Fruit fly (Drosophila melanogaster) whole organism, embryonic: ENCODE results near the gene Ciz1.

Experiments used
- Blimp-1 ChIP-seq: fragments of 200-800 bp; sonication (Bioruptor generic); optimal IDR thresholded peaks from 3 replicates; lab custom pipeline; 2018; ENCODE audit warnings: missing biosample characterization, missing genetic modification characterization, mild to moderate bottlenecking, moderate library complexity, missing genetic modification reagents
- CG11695 ChIP-seq: fragments of 200-800 bp; sonication (Bioruptor generic); IDR thresholded peaks from 3 replicates; pipeline ENCODE4 v1.3.6; 2022; ENCODE audit warnings: missing biosample characterization, missing genetic modification characterization
- CG11696 ChIP-seq: fragments of 200-800 bp; sonication (Bioruptor generic); IDR thresholded peaks from 2 replicates; pipeline ENCODE4 v1.3.6; 2022; ENCODE audit warnings: missing biosample characterization, missing genetic modification characterization
- CG16779 ChIP-seq: fragments of 200-800 bp; sonication (Bioruptor generic); IDR thresholded peaks from 2 replicates; pipeline ENCODE4 v1.3.6; 2022; ENCODE audit warnings: missing biosample characterization, missing genetic modification characterization
- CG16813 ChIP-seq: fragments of 200-800 bp; sonication (Bioruptor generic); IDR thresholded peaks from 3 replicates; pipeline ENCODE4 v1.3.6; 2022; ENCODE audit warnings: missing biosample characterization, missing genetic modification characterization; ENCODE audit not compliant: partially characterized antibody
- CG17186 ChIP-seq: fragments of 200-800 bp; sonication (Bioruptor generic); optimal IDR thresholded peaks from 3 replicates; lab custom pipeline; 2017; ENCODE audit warnings: missing biosample characterization, missing genetic modification reagents, missing genetic modification characterization
- CG17328 ChIP-seq: fragments of 200-800 bp; sonication (Bioruptor generic); IDR thresholded peaks from 2 replicates; pipeline ENCODE4 v1.3.6; 2022; ENCODE audit warnings: missing biosample characterization, missing genetic modification characterization
- CG17802 ChIP-seq: fragments of 200-800 bp; sonication (Bioruptor generic); optimal IDR thresholded peaks from 2 replicates; lab custom pipeline; 2018; ENCODE audit warnings: missing biosample characterization, mild to moderate bottlenecking, missing genetic modification characterization, moderate library complexity
- CG3281 ChIP-seq: fragments of 200-800 bp; sonication (Bioruptor generic); optimal IDR thresholded peaks from 3 replicates; lab custom pipeline; 2017; ENCODE audit warnings: missing biosample characterization, mild to moderate bottlenecking, missing genetic modification characterization
- CG34224 ChIP-seq: fragments of 200-800 bp; sonication (Bioruptor generic); IDR thresholded peaks from 3 replicates; pipeline ENCODE4 v1.3.6; 2022; ENCODE audit warnings: missing biosample characterization, missing genetic modification characterization; ENCODE audit not compliant: partially characterized antibody
- CG4424 ChIP-seq: fragments of 200-800 bp; sonication (Bioruptor generic); optimal IDR thresholded peaks from 3 replicates; lab custom pipeline; 2016; ENCODE audit warnings: missing biosample characterization, missing genetic modification characterization
- CG6254 ChIP-seq: fragments of 200-800 bp; sonication (Bioruptor generic); optimal IDR thresholded peaks from 3 replicates; lab custom pipeline; 2017; ENCODE audit warnings: mild to moderate bottlenecking, missing biosample characterization, missing genetic modification reagents, missing genetic modification characterization
- CG7357 ChIP-seq: fragments of 200-800 bp; sonication (Bioruptor generic); IDR thresholded peaks from 3 replicates; pipeline ENCODE4 v1.3.6; 2022; ENCODE audit warnings: missing biosample characterization, missing genetic modification characterization
- CG8765 ChIP-seq: fragments of 200-800 bp; sonication (Bioruptor generic); IDR thresholded peaks from 2 replicates; pipeline ENCODE4 v1.3.6; 2022; ENCODE audit warnings: missing biosample characterization, missing genetic modification characterization
- CG9437 ChIP-seq: fragments of 200-800 bp; sonication (Bioruptor generic); optimal IDR thresholded peaks from 2 replicates; lab custom pipeline; 2018; ENCODE audit warnings: missing biosample characterization, mild to moderate bottlenecking, missing genetic modification characterization
- Doc3 ChIP-seq: fragments of 200-800 bp; sonication (Bioruptor generic); IDR thresholded peaks from 3 replicates; pipeline ENCODE4 v1.3.6; 2022; ENCODE audit warnings: missing biosample characterization, missing genetic modification characterization; ENCODE audit not compliant: partially characterized antibody
- Ets65A ChIP-seq: fragments of 200-800 bp; sonication (Bioruptor generic); peaks from one replicate; lab custom pipeline; 2016; ENCODE audit warnings: missing biosample characterization, missing genetic modification characterization
- H15 ChIP-seq: fragments of 200-800 bp; sonication (Bioruptor generic); IDR thresholded peaks from 3 replicates; pipeline ENCODE4 v1.3.6; 2022; ENCODE audit warnings: missing biosample characterization, missing genetic modification characterization
- HHEX ChIP-seq: fragments of 200-800 bp; sonication (Bioruptor generic); optimal IDR thresholded peaks from 3 replicates; lab custom pipeline; 2017; ENCODE audit warnings: missing biosample characterization, mild to moderate bottlenecking, missing genetic modification characterization, missing genetic modification reagents
- Hr78 ChIP-seq, 2 experiments: fragments of 200-800 bp in 1 of 2; fragments of >200 bp in 1 of 2; sonication (Bioruptor generic) in 1 of 2; optimal IDR thresholded peaks; 2 replicates each; lab custom pipeline; 2017 to 2019; ENCODE audit warnings: missing biosample characterization in 2 of 2, missing genetic modification characterization in 2 of 2, mild to moderate bottlenecking in 1 of 2, moderate library complexity in 1 of 2
- NC2α ChIP-seq: fragments of 200-800 bp; sonication (Bioruptor generic); optimal IDR thresholded peaks from 2 replicates; lab custom pipeline; 2016; ENCODE audit warnings: missing biosample characterization, missing genetic modification characterization
- NFAT ChIP-seq: fragments of 200-800 bp; sonication (Bioruptor generic); IDR thresholded peaks from 2 replicates; pipeline ENCODE4 v1.3.6; 2022; ENCODE audit warnings: missing biosample characterization, missing genetic modification characterization
- Nf-YA ChIP-seq: fragments of 200-800 bp; sonication (Bioruptor generic); IDR thresholded peaks from 2 replicates; pipeline ENCODE4 v1.3.6; 2022; ENCODE audit warnings: missing biosample characterization, missing genetic modification characterization
- Nf-YC ChIP-seq: fragments of 200-800 bp; optimal IDR thresholded peaks from 3 replicates; lab custom pipeline; 2019; ENCODE audit warnings: missing biosample characterization, mild to moderate bottlenecking, missing genetic modification characterization, moderate library complexity
- Oaz ChIP-seq: fragments of 200-800 bp; sonication (Bioruptor generic); IDR thresholded peaks from 2 replicates; pipeline ENCODE4 v1.3.6; 2022; ENCODE audit warnings: missing biosample characterization, missing genetic modification characterization
- Poxn ChIP-seq: fragments of 200-800 bp; sonication (Bioruptor generic); IDR thresholded peaks from 2 replicates; pipeline ENCODE4 v1.3.6; 2022; ENCODE audit warnings: missing biosample characterization, missing genetic modification characterization
- Tbp ChIP-seq: fragments of >200 bp; optimal IDR thresholded peaks from 2 replicates; lab custom pipeline; 2018; ENCODE audit warnings: missing biosample characterization, missing genetic modification characterization
- al ChIP-seq: fragments of 200-800 bp; sonication (Bioruptor generic); IDR thresholded peaks from 2 replicates; pipeline ENCODE4 v1.3.6; 2022; ENCODE audit warnings: missing biosample characterization, missing genetic modification characterization
- ara ChIP-seq: fragments of 200-800 bp; sonication (Bioruptor generic); IDR thresholded peaks from 2 replicates; pipeline ENCODE4 v1.3.6; 2022; ENCODE audit warnings: missing biosample characterization, missing genetic modification characterization
- chif ChIP-seq, 2 experiments: fragments of 200-800 bp; sonication (Bioruptor generic); optimal IDR thresholded peaks; 3 replicates each; lab custom pipeline; 2016; ENCODE audit warnings: missing biosample characterization in 2 of 2, missing genetic modification characterization in 2 of 2
- ems ChIP-seq: fragments of 200-800 bp; sonication (Bioruptor generic); optimal IDR thresholded peaks from 3 replicates; lab custom pipeline; 2016; ENCODE audit warnings: missing biosample characterization, missing genetic modification characterization
- exex ChIP-seq: fragments of 200-800 bp; sonication (Bioruptor generic); optimal IDR thresholded peaks from 4 replicates; lab custom pipeline; 2018; ENCODE audit warnings: missing biosample characterization, mild to moderate bottlenecking, missing genetic modification characterization, moderate library complexity
- fd96Cb ChIP-seq: fragments of 200-800 bp; sonication (Bioruptor generic); optimal IDR thresholded peaks from 2 replicates; lab custom pipeline; 2018; ENCODE audit warnings: missing biosample characterization, mild to moderate bottlenecking, missing genetic modification characterization, moderate library complexity
- hbn ChIP-seq: fragments of 200-800 bp; sonication (Bioruptor generic); IDR thresholded peaks from 2 replicates; pipeline ENCODE4 v1.3.6; 2022; ENCODE audit warnings: missing biosample characterization, missing genetic modification characterization; ENCODE audit not compliant: partially characterized antibody
- ind ChIP-seq: fragments of 200-800 bp; sonication (Bioruptor generic); optimal IDR thresholded peaks from 3 replicates; lab custom pipeline; 2016; ENCODE audit warnings: missing biosample characterization, missing genetic modification characterization
- jumu ChIP-seq: fragments of 200-800 bp; sonication (Bioruptor generic); optimal IDR thresholded peaks from 3 replicates; lab custom pipeline; 2016; ENCODE audit warnings: missing biosample characterization, missing genetic modification characterization
- lola ChIP-seq, 3 experiments: fragments of >200 bp in 2 of 3; fragments of 200-800 bp in 1 of 3; sonication (Bioruptor generic) in 1 of 3; optimal IDR thresholded peaks; 2 replicates each; lab custom pipeline; 2017 to 2019; ENCODE audit warnings: missing biosample characterization in 3 of 3, missing genetic modification characterization in 3 of 3, mild to moderate bottlenecking in 1 of 3, moderate library complexity in 1 of 3
- mirr ChIP-seq: fragments of 200-800 bp; sonication (Bioruptor generic); optimal IDR thresholded peaks from 3 replicates; lab custom pipeline; 2018; ENCODE audit warnings: missing biosample characterization, mild to moderate bottlenecking, missing genetic modification characterization
- pfk ChIP-seq: fragments of 200-800 bp; sonication (Bioruptor generic); optimal IDR thresholded peaks from 2 replicates; lab custom pipeline; 2018; ENCODE audit warnings: missing biosample characterization, mild to moderate bottlenecking, missing genetic modification characterization, moderate library complexity
- sc ChIP-seq, 3 experiments: fragments of >200 bp in 2 of 3; fragments of 200-800 bp in 1 of 3; sonication (Bioruptor generic) in 1 of 3; optimal IDR thresholded peaks; 2 replicates in 2 of 3; 3 replicates in 1 of 3; lab custom pipeline; 2017; ENCODE audit warnings: mild to moderate bottlenecking in 1 of 3, missing biosample characterization in 1 of 3, missing genetic modification characterization in 1 of 3, missing genetic modification reagents in 1 of 3
- slbo ChIP-seq: fragments of 200-800 bp; sonication (Bioruptor generic); IDR thresholded peaks from 2 replicates; pipeline ENCODE4 v1.3.6; 2022; ENCODE audit warnings: missing biosample characterization, missing genetic modification characterization
- stwl ChIP-seq: fragments of 200-800 bp; sonication (Bioruptor generic); optimal IDR thresholded peaks from 3 replicates; lab custom pipeline; 2018; ENCODE audit warnings: missing biosample characterization, mild to moderate bottlenecking, missing genetic modification characterization, moderate library complexity
- sug ChIP-seq: fragments of 200-800 bp; optimal IDR thresholded peaks from 2 replicates; lab custom pipeline; 2019; ENCODE audit warnings: missing biosample characterization, mild to moderate bottlenecking, missing genetic modification characterization, moderate library complexity
- tio ChIP-seq: fragments of 200-800 bp; sonication (Bioruptor generic); optimal IDR thresholded peaks from 2 replicates; lab custom pipeline; 2017; ENCODE audit warnings: missing biosample characterization, missing genetic modification characterization, inconsistent platforms
- tna ChIP-seq: fragments of 200-800 bp; sonication (Bioruptor generic); IDR thresholded peaks from 2 replicates; pipeline ENCODE4 v1.3.6; 2022; ENCODE audit warnings: missing biosample characterization, missing genetic modification characterization; ENCODE audit not compliant: partially characterized antibody
- toy ChIP-seq: fragments of 200-800 bp; sonication (Bioruptor generic); IDR thresholded peaks from 2 replicates; pipeline ENCODE4 v1.3.6; 2022; ENCODE audit warnings: missing biosample characterization, missing genetic modification characterization
- trem ChIP-seq: fragments of 200-800 bp; optimal IDR thresholded peaks from 3 replicates; lab custom pipeline; 2019; ENCODE audit warnings: missing biosample characterization, mild to moderate bottlenecking, missing genetic modification characterization, moderate library complexity
- unc-4 ChIP-seq: fragments of 200-800 bp; sonication (Bioruptor generic); IDR thresholded peaks from 2 replicates; pipeline ENCODE4 v1.3.6; 2022; ENCODE audit warnings: missing biosample characterization, missing genetic modification characterization; ENCODE audit not compliant: partially characterized antibody
- yki ChIP-seq: fragments of >200 bp; optimal IDR thresholded peaks from 3 replicates; lab custom pipeline; 2018
- zfh1 ChIP-seq: fragments of 200-800 bp; sonication (Bioruptor generic); IDR thresholded peaks from 3 replicates; pipeline ENCODE4 v1.3.6; 2022; ENCODE audit warnings: missing biosample characterization, missing genetic modification characterization

The Ciz1 gene

DNA sequence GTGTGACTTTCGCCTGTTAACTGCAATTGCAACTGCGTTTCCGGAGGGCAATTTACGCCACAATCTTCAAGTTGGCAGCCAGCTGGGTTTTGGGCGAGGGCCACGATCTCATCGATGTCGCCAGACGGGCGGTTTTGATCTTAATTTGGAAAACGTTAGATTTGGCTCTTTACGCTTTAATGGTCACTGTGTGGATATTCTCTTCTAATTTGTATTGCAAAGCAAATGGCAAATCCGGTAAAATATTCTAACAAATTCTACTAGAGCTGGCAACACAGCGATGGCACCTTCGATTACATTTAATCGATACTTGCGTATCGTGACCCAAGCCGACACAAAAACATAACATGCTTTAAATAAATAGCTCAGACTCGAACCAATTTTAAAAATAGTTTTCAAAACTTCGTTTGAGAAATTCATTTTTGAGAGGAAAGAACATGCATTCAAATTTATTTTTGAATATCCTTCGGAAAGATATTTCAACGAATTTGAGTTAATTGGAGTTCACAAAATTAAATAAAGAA is 27.9 kb upstream of the Ciz1 start, which contains the start of gene I-2:
I-2 (minus strand) TSS at position 282 of the 524 bp plus-strand sequence.
- TF ChIP-seq CG11695 (GFP tag; lab: Robert Waterston, UW) (no peak), CG17186 (peak; percentile 90), CG9437 (GFP tag; lab: Kevin White, UChicago) (peak; percentile 26), Doc3 (peak; percentile 80), al (no peak), tna (peak; percentile 60), pfk (GFP tag; lab: Kevin White, UChicago) (no peak), trem (peak; percentile 47), Blimp-1 (GFP tag; lab: Kevin White, UChicago) (no peak), CG4424 (GFP tag; lab: Kevin White, UChicago) (no peak), CG11696 (no peak), sug (tag; lab: Kevin White, UChicago) (peak; percentile 39), NC2α (GFP tag; lab: Kevin White, UChicago) (no peak), exex (tag; lab: Kevin White, UChicago) (no peak), slbo (GFP tag; lab: Robert Waterston, UW) (peak; percentile 70), toy (no peak), Oaz (GFP tag; lab: Robert Waterston, UW) (no peak), Nf-YC (tag; lab: Kevin White, UChicago) (no peak), ems (no peak), ind (no peak), CG8765 (GFP tag; lab: Robert Waterston, UW) (no peak), Hr78 (GFP tag; optimal IDR thresholded peaks at IDR 0.05; lab: Kevin White, UChicago) (peak in 1 of 2 experiments; percentile 13), hbn (peak; percentile 70), tio (GFP tag; lab: Kevin White, UChicago) (no peak), Tbp (GFP tag; lab: Kevin White, UChicago) (no peak), Nf-YA (GFP tag; lab: Robert Waterston, UW) (no peak), zfh1 (no peak), CG7357 (no peak), Poxn (GFP tag; lab: Robert Waterston, UW) (no peak), H15 (GFP tag; lab: Robert Waterston, UW) (no peak), CG34224 (GFP tag; lab: Robert Waterston, UW) (peak; percentile 82), CG17802 (no peak), CG17328 (GFP tag; lab: Robert Waterston, UW) (no peak), yki (lab: Kevin White, UChicago) (no peak), CG6254 (GFP tag; lab: Kevin White, UChicago) (no peak), jumu (GFP tag; lab: Kevin White, UChicago) (no peak), chif (GFP tag; optimal IDR thresholded peaks at IDR 0.05; lab: Kevin White, UChicago) (no peak), CG16779 (GFP tag; lab: Robert Waterston, UW) (no peak), HHEX (GFP tag; lab: Kevin White, UChicago) (no peak), CG16813 (GFP tag; lab: Robert Waterston, UW) (peak; percentile 83), mirr (GFP tag; lab: Kevin White, UChicago) (no peak), unc-4 (GFP tag; lab: Robert Waterston, UW) (peak; percentile 89), NFAT (GFP tag; lab: Robert Waterston, UW) (no peak), lola (GFP tag; optimal IDR thresholded peaks at IDR 0.05; lab: Kevin White, UChicago) (no peak), sc (optimal IDR thresholded peaks at IDR 0.05; lab: Kevin White, UChicago) (no peak), sc (GFP tag; optimal IDR thresholded peaks at IDR 0.05; lab: Kevin White, UChicago) (no peak), Ets65A (no peak), CG3281 (GFP tag; lab: Kevin White, UChicago) (no peak), stwl (tag; lab: Kevin White, UChicago) (peak; percentile 70), fd96Cb (no peak), ara (GFP tag; lab: Robert Waterston, UW) (no peak)
